Worm (Caenorhabditis elegans): ENCODE measurements around the gene mxl-2.
A peak's percentile ranks its signal among the peaks of the same experiment; 100 is the strongest.

Gene mxl-2

DNA sequence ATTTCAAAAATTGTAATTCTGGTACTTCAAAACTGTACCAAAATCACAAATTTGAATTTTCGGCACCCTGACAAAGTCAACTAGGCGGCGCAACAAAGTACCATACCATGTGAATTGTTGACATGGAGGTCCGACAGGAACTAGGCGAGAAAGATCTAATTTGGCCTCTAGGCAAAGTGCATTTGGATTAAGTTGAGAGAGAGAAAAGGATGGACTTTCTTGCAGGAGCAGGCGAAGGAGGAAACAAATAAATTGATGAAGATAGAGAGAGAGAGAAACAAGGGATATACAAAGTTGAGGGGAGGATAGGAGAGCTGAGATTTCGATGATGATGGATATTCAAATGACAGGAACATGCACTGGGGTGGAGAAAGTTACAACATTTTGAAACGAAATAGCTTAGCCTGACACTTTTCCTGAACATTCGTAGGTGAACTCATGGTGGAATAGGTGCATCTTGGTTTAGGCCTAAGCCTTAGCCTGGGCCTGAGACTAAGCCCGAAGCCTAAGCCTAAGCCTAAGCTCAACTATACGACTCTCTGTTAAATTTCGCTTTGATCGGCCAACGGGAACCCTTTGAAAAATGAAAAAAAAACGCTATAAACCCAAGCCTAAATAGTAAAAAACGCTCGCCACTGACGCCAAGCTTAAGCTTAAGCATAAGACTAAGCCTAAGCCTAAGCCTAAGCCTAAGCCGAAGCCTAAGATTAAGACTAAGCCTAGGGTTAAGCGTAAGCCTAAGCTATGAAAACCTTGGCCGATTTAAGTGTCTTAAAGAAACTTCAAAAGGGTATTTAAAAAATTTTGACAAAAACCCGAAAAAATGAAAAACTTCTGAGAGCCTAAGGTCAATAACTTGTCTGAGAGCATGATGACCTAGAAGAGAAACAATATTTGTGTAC lies 21.1 kb upstream of the mxl-2 start:
- TF ChIP-seq med-1 (GFP tag; optimal IDR thresholded peaks at IDR 0.05; ENCODE audit: insufficient read depth), result no peak
- TF ChIP-seq tab-1 (GFP tag; IDR thresholded peaks at IDR 0.05), result no peak
- no peak for TF ChIP-seq T22C8.4 (GFP tag; IDR thresholded peaks at IDR 0.05)
- TF ChIP-seq klf-2 (GFP tag; conservative IDR thresholded peaks at IDR 0.05), result no peak
- TF ChIP-seq cog-1 (tag; optimal IDR thresholded peaks at IDR 0.05), result no peak
- no peak for TF ChIP-seq ref-1 (GFP tag; conservative IDR thresholded peaks at IDR 0.05)
- no peak for TF ChIP-seq flt-1 (GFP tag; IDR thresholded peaks at IDR 0.05)
- no peak for TF ChIP-seq ztf-29 (GFP tag; IDR thresholded peaks at IDR 0.05)
- no peak for TF ChIP-seq ztf-23 (GFP tag; IDR thresholded peaks at IDR 0.05)

DNA sequence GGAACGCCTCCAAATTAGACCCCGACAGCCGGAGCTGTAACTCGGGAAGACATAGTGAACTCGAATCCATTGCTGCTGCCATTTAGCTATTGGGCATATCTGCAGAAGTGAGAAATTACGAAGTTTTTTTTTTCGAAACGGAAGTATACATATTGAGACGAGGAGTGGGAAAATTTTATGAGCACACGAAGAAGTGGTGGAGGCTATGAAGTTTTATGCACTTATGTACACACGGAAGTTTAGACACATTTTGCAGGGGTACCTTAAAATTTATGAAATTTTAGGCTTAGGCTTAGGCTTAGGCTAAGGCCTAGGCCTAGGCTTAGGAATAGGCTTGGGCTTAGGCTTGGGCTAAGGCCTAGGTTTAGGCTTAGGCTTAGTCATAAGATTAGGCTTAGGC lies 19.1 kb upstream of the mxl-2 start, which contains the start of gene W10C4.1:
Gene W10C4.1 (minus strand): TSS at position 101 of the 400 bp plus-strand sequence.
- TF ChIP-seq med-1 (GFP tag; optimal IDR thresholded peaks at IDR 0.05; ENCODE audit: insufficient read depth), result no peak
- TF ChIP-seq T22C8.4 (GFP tag; IDR thresholded peaks at IDR 0.05), result no peak
- TF ChIP-seq ztf-23 (GFP tag; IDR thresholded peaks at IDR 0.05), result no peak
- no peak for TF ChIP-seq ztf-29 (GFP tag; IDR thresholded peaks at IDR 0.05)
- TF ChIP-seq flt-1 (GFP tag; IDR thresholded peaks at IDR 0.05), result no peak
- no peak for TF ChIP-seq ref-1 (GFP tag; conservative IDR thresholded peaks at IDR 0.05)
- TF ChIP-seq cog-1 (tag; optimal IDR thresholded peaks at IDR 0.05), result no peak

DNA sequence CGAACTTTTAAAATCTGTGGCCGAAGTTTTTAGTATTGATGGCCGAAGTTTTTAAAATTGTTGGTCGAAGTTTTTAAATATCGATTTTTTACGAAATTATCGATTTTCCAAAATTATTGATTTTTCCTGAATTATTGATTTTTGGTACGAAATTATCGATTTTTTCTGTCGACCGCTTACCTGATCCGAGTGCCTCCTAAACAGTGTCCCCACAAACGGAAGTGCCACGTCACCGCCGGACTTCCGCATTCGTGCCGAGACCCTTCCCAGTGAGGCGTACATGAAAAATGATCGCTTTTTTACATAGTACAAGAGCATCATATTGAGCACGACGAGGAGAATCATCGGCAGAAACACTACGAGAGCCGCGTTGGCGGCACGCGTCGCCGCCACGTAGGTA lies 16.0 kb upstream of the mxl-2 start:
- TF ChIP-seq T22C8.4 (GFP tag; IDR thresholded peaks at IDR 0.05) (peak; percentile 95), ztf-23 (GFP tag; IDR thresholded peaks at IDR 0.05) (no peak)

DNA sequence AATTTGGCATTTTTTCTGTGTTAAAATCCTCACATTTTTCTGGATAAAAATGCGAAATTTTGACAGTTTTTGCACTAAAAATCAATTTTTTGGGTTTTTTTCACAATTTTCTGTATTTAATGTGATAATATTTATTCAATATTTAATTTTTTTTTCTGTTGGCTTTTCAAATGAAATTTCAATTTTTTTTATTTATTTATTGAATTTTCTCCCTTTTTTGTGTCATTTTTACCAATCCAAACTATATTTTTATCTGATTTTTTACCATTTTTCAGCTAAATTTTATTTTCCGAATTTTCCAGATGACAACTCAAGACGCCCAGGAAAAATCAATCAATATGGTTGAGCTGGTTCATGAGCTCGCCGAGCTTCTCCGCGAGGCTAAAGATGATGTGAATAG lies 6.2 kb upstream of the mxl-2 start, which contains the start of gene F40G9.17:
Gene F40G9.17 (plus strand): TSS at position 301 of the 400 bp plus-strand sequence.
- TF ChIP-seq tab-1 (GFP tag; IDR thresholded peaks at IDR 0.05), result no peak

DNA sequence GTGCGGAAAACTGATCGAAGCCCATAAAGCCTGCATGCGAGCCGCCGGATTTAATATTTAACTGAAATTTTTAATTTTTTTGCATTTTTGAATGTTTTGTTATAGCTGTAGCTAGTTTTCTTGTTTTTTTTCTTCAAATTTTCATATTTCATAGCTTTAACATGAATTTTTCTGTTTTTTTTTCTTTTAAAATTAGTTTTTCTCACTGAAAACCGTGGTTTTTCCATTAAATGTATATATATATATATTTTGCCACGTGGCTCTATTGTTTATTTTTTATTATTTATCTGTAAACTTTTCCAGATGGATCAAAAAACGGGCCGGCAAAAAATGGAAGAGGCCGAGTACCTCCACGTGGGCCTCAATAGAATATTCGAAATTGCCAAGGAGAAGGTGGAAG lies 3.9 kb upstream of the mxl-2 start, which contains the start of gene sec-20:
Gene sec-20 (plus strand): TSS at position 301 of the 400 bp plus-strand sequence.
- TF ChIP-seq ref-1 (GFP tag; conservative IDR thresholded peaks at IDR 0.05) (no peak), tab-1 (GFP tag; IDR thresholded peaks at IDR 0.05) (no peak), ztf-23 (GFP tag; IDR thresholded peaks at IDR 0.05) (no peak), cog-1 (tag; optimal IDR thresholded peaks at IDR 0.05) (no peak), flt-1 (GFP tag; IDR thresholded peaks at IDR 0.05) (no peak), ztf-29 (GFP tag; IDR thresholded peaks at IDR 0.05) (no peak), T22C8.4 (GFP tag; IDR thresholded peaks at IDR 0.05) (no peak), med-1 (GFP tag; optimal IDR thresholded peaks at IDR 0.05; ENCODE audit: insufficient read depth) (no peak), klf-2 (GFP tag; conservative IDR thresholded peaks at IDR 0.05) (no peak)

DNA sequence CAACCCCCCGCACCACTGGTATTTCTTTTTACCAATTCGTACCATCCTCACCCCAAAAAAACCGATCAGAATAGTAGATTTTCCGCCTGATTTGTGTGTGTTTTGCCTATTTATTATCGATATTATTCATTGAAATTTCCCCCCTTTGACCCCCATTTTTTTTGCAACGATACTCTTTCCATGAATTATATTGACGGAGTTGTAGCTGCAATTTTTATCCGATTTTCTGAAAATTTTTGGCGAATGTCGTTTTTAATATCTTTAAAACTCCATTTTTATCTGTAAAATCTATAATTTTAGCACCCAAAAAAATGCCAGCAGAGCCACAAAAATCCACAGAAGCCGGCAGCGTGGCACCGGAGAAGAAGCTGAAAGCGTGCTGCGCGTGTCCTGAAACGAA lies 2.8 kb upstream of the mxl-2 start, which contains the start of gene cox-17:
Gene cox-17 (plus strand): TSS at position 301 of the 400 bp plus-strand sequence.
- TF ChIP-seq flt-1 (GFP tag; IDR thresholded peaks at IDR 0.05) (no peak), med-1 (GFP tag; optimal IDR thresholded peaks at IDR 0.05; ENCODE audit: insufficient read depth) (no peak), klf-2 (GFP tag; conservative IDR thresholded peaks at IDR 0.05) (no peak), ztf-23 (GFP tag; IDR thresholded peaks at IDR 0.05) (no peak), ref-1 (GFP tag; conservative IDR thresholded peaks at IDR 0.05) (no peak), tab-1 (GFP tag; IDR thresholded peaks at IDR 0.05) (no peak), cog-1 (tag; optimal IDR thresholded peaks at IDR 0.05) (no peak), ztf-29 (GFP tag; IDR thresholded peaks at IDR 0.05) (no peak)

DNA sequence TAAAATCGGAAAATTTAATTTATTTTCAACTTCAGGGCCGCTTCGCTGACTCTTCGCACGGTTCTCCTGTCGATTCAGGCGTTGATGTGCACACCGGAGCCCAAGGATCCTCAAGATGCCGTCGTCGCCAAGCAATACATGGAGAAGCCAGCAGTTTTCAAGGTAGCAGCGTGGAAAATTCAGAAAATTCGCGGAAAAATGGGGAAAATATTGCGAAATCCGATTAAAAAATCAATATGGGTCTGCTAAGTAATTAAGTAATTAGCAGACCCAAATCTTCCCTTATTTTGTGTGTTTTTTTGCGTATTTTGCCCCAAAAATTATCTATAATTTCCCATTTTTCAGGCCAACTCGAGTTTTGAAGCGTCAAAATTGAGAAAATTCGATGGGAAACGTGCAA lies 1.3 kb upstream of the mxl-2 start:
- TF ChIP-seq klf-2 (GFP tag; conservative IDR thresholded peaks at IDR 0.05) (no peak), ztf-23 (GFP tag; IDR thresholded peaks at IDR 0.05) (no peak), cog-1 (tag; optimal IDR thresholded peaks at IDR 0.05) (no peak), tab-1 (GFP tag; IDR thresholded peaks at IDR 0.05) (no peak), flt-1 (GFP tag; IDR thresholded peaks at IDR 0.05) (no peak), ref-1 (GFP tag; conservative IDR thresholded peaks at IDR 0.05) (no peak), med-1 (GFP tag; optimal IDR thresholded peaks at IDR 0.05; ENCODE audit: insufficient read depth) (no peak), ztf-29 (GFP tag; IDR thresholded peaks at IDR 0.05) (no peak), T22C8.4 (GFP tag; IDR thresholded peaks at IDR 0.05) (no peak)

DNA sequence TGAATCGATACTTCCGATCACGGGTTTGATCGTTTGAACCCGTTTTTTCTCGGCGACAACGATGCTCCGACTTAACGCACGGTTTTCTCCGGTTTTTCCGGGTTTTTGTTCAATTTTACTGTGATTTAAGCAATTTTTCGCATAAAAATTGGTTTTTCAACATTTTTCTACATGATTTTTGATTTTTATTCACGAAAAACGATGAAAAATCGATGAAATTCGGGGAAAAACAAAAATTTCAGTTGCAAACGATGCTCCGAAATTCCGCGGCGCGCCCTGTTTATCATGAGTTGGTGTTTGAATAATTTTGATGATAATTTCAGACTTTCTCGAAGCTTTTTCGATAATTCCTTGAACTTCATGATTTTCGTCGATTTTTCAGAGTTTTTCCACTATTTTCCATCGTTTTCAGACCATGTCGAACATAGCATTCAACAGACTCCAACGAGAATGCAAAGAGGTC lies 526 bp upstream of the mxl-2 start, which contains the start of gene ubc-20:
Gene ubc-20 (plus strand): TSS at position 413 of the 463 bp plus-strand sequence.
- no peak for TF ChIP-seq tab-1 (GFP tag; IDR thresholded peaks at IDR 0.05)
- TF ChIP-seq flt-1 (GFP tag; IDR thresholded peaks at IDR 0.05), result no peak
- TF ChIP-seq cog-1 (tag; optimal IDR thresholded peaks at IDR 0.05), result no peak
- no peak for TF ChIP-seq klf-2 (GFP tag; conservative IDR thresholded peaks at IDR 0.05)
- TF ChIP-seq ref-1 (GFP tag; conservative IDR thresholded peaks at IDR 0.05), result no peak
- no peak for TF ChIP-seq ztf-29 (GFP tag; IDR thresholded peaks at IDR 0.05)
- TF ChIP-seq T22C8.4 (GFP tag; IDR thresholded peaks at IDR 0.05), result no peak
- no peak for TF ChIP-seq ztf-23 (GFP tag; IDR thresholded peaks at IDR 0.05)
- no peak for TF ChIP-seq med-1 (GFP tag; optimal IDR thresholded peaks at IDR 0.05; ENCODE audit: insufficient read depth)

DNA sequence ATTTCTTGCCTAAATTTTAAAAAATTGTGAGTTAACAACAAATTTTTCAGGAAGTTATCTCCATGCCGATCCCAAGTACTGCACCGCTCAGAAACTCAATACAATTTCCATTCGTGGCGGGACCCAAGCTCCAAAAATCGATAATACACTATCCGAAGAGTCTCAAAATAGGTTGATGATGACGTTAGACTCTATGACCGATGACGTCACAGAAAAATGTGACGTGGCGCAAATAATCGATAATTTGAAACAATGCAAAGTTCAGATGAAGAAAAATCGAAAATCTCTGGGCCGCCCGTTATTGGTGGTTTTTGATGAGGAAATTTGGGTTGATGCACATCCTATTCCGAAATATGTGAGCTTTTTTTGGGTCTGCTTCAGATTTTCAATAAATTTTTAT lies 3.6 kb downstream of the mxl-2 start:
- no peak for TF ChIP-seq ztf-29 (GFP tag; IDR thresholded peaks at IDR 0.05)
- no peak for TF ChIP-seq tab-1 (GFP tag; IDR thresholded peaks at IDR 0.05)
- TF ChIP-seq med-1 (GFP tag; optimal IDR thresholded peaks at IDR 0.05; ENCODE audit: insufficient read depth), result no peak
- TF ChIP-seq T22C8.4 (GFP tag; IDR thresholded peaks at IDR 0.05), result 0 out of 2 replicates have a peak, but pooled peaks have one; percentile 5

DNA sequence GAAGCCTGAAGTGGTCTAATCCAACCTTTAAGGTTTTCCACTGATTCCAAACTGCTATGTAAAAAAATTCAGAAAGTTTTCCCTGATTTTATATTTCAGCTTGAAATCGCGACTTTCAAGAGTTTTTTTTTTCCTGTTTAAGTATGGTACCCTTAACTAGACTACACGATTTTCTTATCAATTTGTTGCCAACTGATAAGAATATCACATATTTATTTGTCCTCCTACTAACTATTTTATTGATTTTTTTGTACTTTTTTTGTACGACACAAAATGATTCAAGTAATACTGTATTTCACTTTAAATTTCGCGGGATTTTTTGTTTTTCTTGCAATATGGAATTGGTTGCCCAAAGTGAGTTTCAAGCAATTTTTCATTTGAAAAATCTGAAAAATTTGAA lies 4.9 kb downstream of the mxl-2 start:
- TF ChIP-seq tab-1 (GFP tag; IDR thresholded peaks at IDR 0.05) (no peak), ztf-29 (GFP tag; IDR thresholded peaks at IDR 0.05) (no peak), med-1 (GFP tag; optimal IDR thresholded peaks at IDR 0.05; ENCODE audit: insufficient read depth) (no peak), flt-1 (GFP tag; IDR thresholded peaks at IDR 0.05) (no peak), T22C8.4 (GFP tag; IDR thresholded peaks at IDR 0.05) (no peak), ztf-23 (GFP tag; IDR thresholded peaks at IDR 0.05) (no peak), klf-2 (GFP tag; conservative IDR thresholded peaks at IDR 0.05) (no peak), ref-1 (GFP tag; conservative IDR thresholded peaks at IDR 0.05) (no peak), cog-1 (tag; optimal IDR thresholded peaks at IDR 0.05) (no peak)

All from whole organism, midembryonic.